Worm (Caenorhabditis elegans) whole organism, late embryonic: ENCODE results near the gene sre-19.

Experiments used
- F13H6.1 ChIP-seq: sonication (generic microtip); optimal IDR thresholded peaks from 2 replicates; lab custom pipeline; 2016; ENCODE audit warnings: missing genetic modification characterization, missing compliant biosample characterization
- pqm-1 ChIP-seq: sonication (generic microtip); optimal IDR thresholded peaks from 2 replicates; lab custom pipeline; 2016; ENCODE audit warnings: missing genetic modification characterization, missing compliant biosample characterization

DNA sequence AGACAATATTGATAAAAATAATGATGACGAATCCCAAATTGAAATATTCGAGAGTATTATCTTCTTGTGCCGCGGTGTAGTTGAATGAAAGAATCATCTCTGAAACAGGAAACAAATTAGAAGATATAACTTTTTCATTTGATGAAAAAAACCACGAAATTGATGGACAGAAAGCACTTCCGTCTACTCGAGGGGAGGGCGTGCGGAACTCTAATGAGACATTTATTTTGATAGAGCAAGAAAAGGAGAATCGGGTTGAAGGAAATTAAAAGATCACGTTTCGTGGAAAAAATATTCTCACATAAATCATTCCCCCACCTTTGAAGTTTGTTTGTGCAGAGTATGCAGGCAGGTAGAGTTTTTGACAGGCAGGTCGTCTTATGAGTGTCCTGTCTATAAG, 22.6 kb upstream of the sre-19 start, which contains the start of gene sre-14:
- TF ChIP-seq F13H6.1 (no peak), pqm-1 (tag; lab: Kevin White, UChicago) (no peak)
